Worm (Caenorhabditis elegans): ENCODE measurements around the gene ccch-1.

- no peak for TF ChIP-seq ztf-29 (GFP tag; IDR thresholded peaks at IDR 0.05)
- TF ChIP-seq med-1 (GFP tag; optimal IDR thresholded peaks at IDR 0.05; ENCODE audit: insufficient read depth) = no peak
- TF ChIP-seq ztf-23 (GFP tag; IDR thresholded peaks at IDR 0.05) = no peak
- no peak for TF ChIP-seq flt-1 (GFP tag; IDR thresholded peaks at IDR 0.05)
- no peak for TF ChIP-seq ref-1 (GFP tag; conservative IDR thresholded peaks at IDR 0.05)
- TF ChIP-seq klf-2 (GFP tag; conservative IDR thresholded peaks at IDR 0.05) = no peak
- TF ChIP-seq tab-1 (GFP tag; IDR thresholded peaks at IDR 0.05) = no peak
- TF ChIP-seq cog-1 (tag; optimal IDR thresholded peaks at IDR 0.05) = no peak
Measured at ce11 chrV:11548914-11549406, 21.3 kb downstream of the ccch-1 start, which contains the start of the genes F38B7.17 and F38B7.3.

Measured in whole organism, midembryonic.